Fruit fly (Drosophila melanogaster): ENCODE data around the gene Wdr37.

Wdr37 gene

DNA sequence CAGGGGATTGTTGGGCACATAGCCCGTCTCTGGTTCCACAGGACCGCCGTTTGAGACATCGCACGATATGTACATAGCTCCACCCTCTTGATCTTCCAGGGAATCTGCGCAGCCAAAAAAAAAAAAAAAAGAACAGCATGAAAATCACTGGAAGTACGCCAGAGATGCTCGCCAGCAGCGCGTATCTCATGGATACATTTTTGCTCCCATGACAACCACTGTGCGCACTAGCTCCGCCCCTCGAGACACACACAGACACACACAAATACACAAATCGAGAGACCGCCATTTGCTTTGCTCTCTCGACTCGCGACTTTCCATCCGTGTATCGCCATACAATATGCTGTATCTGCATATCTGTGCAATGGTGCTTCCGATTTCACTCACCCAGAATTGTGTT lies 31.2 kb downstream of the Wdr37 start (continued):
- no peak for TF ChIP-seq salm (tag; optimal IDR thresholded peaks at IDR 0.05)
- no peak for TF ChIP-seq fd64A (GFP tag; optimal IDR thresholded peaks at IDR 0.05)
- TF ChIP-seq ken (GFP tag; IDR thresholded peaks at IDR 0.05): peak; percentile 55; the same call in 1 of the 3 replicates
- no peak for TF ChIP-seq CG12744 (GFP tag; optimal IDR thresholded peaks at IDR 0.05)
- TF ChIP-seq Atf6 (GFP tag; IDR thresholded peaks at IDR 0.05): no peak
- 0 out of 2 replicates have a peak, but pooled peaks have one; percentile 19 for TF ChIP-seq Nf-YA (GFP tag; IDR thresholded peaks at IDR 0.05)

DNA sequence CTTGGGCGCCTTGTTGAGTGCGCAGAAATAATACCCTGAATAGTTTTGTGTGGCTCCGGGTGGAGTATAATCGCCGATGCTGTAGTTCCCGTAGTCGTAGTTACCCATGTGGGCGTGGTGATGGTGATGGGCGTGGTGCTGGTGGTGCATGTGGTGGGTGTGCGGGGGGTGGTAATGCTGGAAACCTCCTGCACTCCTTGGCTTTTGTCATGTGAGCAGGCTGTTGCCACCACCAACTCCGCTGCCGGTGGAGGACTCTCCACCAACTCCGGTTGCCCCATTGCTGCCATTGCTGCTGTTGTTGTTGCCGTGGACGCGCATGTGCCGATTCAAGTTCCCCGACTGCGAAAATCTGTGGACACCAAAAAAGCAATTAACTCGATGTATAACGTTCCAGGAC lies 33.9 kb downstream of the Wdr37 start:
- TF ChIP-seq ttk (GFP tag; IDR thresholded peaks at IDR 0.05) (no peak), crol (GFP tag; IDR thresholded peaks at IDR 0.05) (0 out of 2 replicates have a peak, but pooled peaks have one; percentile 49), BEAF-32 (GFP tag; optimal IDR thresholded peaks at IDR 0.05) (no peak), CG15601 (tag; optimal IDR thresholded peaks at IDR 0.05) (no peak), CG4328 (GFP tag; optimal IDR thresholded peaks at IDR 0.05) (no peak), ewg (GFP tag; optimal IDR thresholded peaks at IDR 0.05) (peak; percentile 67), CG4360 (GFP tag; IDR thresholded peaks at IDR 0.05) (0 out of 2 replicates have a peak, but pooled peaks have one; percentile 40), CG18262 (tag; optimal IDR thresholded peaks at IDR 0.05) (no peak), Nf-YB (GFP tag; optimal IDR thresholded peaks at IDR 0.05) (peak; percentile 52), Dp (GFP tag; optimal IDR thresholded peaks at IDR 0.05) (no peak), CG3281 (GFP tag; optimal IDR thresholded peaks at IDR 0.05) (no peak), CG12769 (tag; optimal IDR thresholded peaks at IDR 0.05) (no peak), Nf-YC (tag; optimal IDR thresholded peaks at IDR 0.05) (peak; percentile 76), sima (GFP tag; optimal IDR thresholded peaks at IDR 0.05) (no peak), repo (GFP tag; optimal IDR thresholded peaks at IDR 0.05) (no peak), jumu (GFP tag; optimal IDR thresholded peaks at IDR 0.05) (no peak), CG1529 (GFP tag; optimal IDR thresholded peaks at IDR 0.05) (no peak), BtbVII (GFP tag; optimal IDR thresholded peaks at IDR 0.05) (no peak), Optix (GFP tag; IDR thresholded peaks at IDR 0.05) (no peak), CG7987 (GFP tag; optimal IDR thresholded peaks at IDR 0.05) (no peak), seq (GFP tag; IDR thresholded peaks at IDR 0.05) (peak; percentile 40; the same call in 1 of the 2 replicates), CG10267 (tag; optimal IDR thresholded peaks at IDR 0.05) (no peak)

DNA sequence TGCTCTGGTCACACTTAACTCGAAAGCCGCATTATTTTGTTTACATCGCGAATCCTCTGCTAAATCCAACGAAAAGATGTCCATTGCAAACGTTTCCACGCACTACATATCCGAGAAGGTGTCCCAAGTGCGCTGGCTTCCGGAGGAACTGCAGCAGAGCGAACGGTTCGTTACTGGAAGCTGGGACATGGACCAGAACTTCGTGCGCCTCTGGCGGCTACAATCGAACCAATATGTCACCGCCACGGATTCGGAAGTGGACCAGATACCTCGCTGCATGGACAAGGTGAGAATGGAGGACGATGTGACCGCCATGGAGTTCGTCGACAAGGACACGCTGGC lies 35.9 kb downstream of the Wdr37 start:
- TF ChIP-seq MESR4 (GFP tag; optimal IDR thresholded peaks at IDR 0.05): peak; percentile 38
- TF ChIP-seq CG4617 (GFP tag; optimal IDR thresholded peaks at IDR 0.05; ENCODE audit: borderline replicate concordance): peak; percentile 23
- no peak for TF ChIP-seq abd-A (tag; optimal IDR thresholded peaks at IDR 0.05)
- TF ChIP-seq MBD-R2 (GFP tag; IDR thresholded peaks at IDR 0.05): peak; percentile 81
- TF ChIP-seq zfh1 (GFP tag; IDR thresholded peaks at IDR 0.05): no peak; the same call in 2 of the 3 replicates
- TF ChIP-seq ttk (GFP tag; IDR thresholded peaks at IDR 0.05): no peak
- peak; percentile 55 for TF ChIP-seq D (optimal IDR thresholded peaks at IDR 0.05)
- TF ChIP-seq D (GFP tag; optimal IDR thresholded peaks at IDR 0.05): no peak
- no peak for TF ChIP-seq Ets65A (GFP tag)
- 0 out of 2 replicates have a peak, but pooled peaks have one; percentile 3 for TF ChIP-seq CG17328 (GFP tag; IDR thresholded peaks at IDR 0.05)
- TF ChIP-seq HmgD (GFP tag; optimal IDR thresholded peaks at IDR 0.05): peak; percentile 35
- TF ChIP-seq CG4404 (GFP tag; IDR thresholded peaks at IDR 0.05): 0 out of 2 replicates have a peak, but pooled peaks have one; percentile 1
